Fruit fly (Drosophila melanogaster) whole organism, pupa: Measurements from ENCODE around the gene fwd.

Experiments used
- CG10348 ChIP-seq: fragments of 200-800 bp; sonication (Bioruptor generic); IDR thresholded peaks from 2 replicates; pipeline ENCODE4 v1.3.6; 2022; ENCODE audit warnings: missing biosample characterization, missing genetic modification characterization
- CG12605 ChIP-seq: fragments of 200-800 bp; sonication (Bioruptor generic); IDR thresholded peaks from 2 replicates; pipeline ENCODE4 v1.3.6; 2022; ENCODE audit warnings: missing biosample characterization, missing genetic modification characterization
- CG13204 ChIP-seq: fragments of 200-800 bp; sonication (Bioruptor generic); optimal IDR thresholded peaks from 2 replicates; lab custom pipeline; 2018; ENCODE audit warnings: missing biosample characterization, mild to moderate bottlenecking, missing genetic modification characterization, moderate library complexity
- CG14655 ChIP-seq: fragments of 200-800 bp; sonication (Bioruptor generic); optimal IDR thresholded peaks from 3 replicates; lab custom pipeline; 2017; ENCODE audit warnings: mild to moderate bottlenecking, missing biosample characterization, missing genetic modification reagents, missing genetic modification characterization
- CG15710 ChIP-seq: fragments of 200-800 bp; sonication (Bioruptor generic); optimal IDR thresholded peaks from 2 replicates; lab custom pipeline; 2018; ENCODE audit warnings: missing biosample characterization, mild to moderate bottlenecking, missing genetic modification characterization, moderate library complexity
- CG17806 ChIP-seq: fragments of 200-800 bp; sonication (Bioruptor generic); optimal IDR thresholded peaks from 2 replicates; lab custom pipeline; 2018; ENCODE audit warnings: missing biosample characterization, mild to moderate bottlenecking, missing genetic modification characterization, moderate library complexity
- CG32121 ChIP-seq: fragments of 200-800 bp; sonication (Bioruptor generic); IDR thresholded peaks from 2 replicates; pipeline ENCODE4 v1.3.6; 2022; ENCODE audit warnings: missing biosample characterization, missing genetic modification characterization
- CG34367 ChIP-seq: fragments of 200-800 bp; sonication (Bioruptor generic); optimal IDR thresholded peaks from 2 replicates; lab custom pipeline; 2018; ENCODE audit warnings: missing biosample characterization, mild to moderate bottlenecking, missing genetic modification characterization
- CG4496 ChIP-seq: fragments of 200-800 bp; sonication (Bioruptor generic); IDR thresholded peaks from 3 replicates; pipeline ENCODE4 v1.3.6; 2022; ENCODE audit warnings: missing biosample characterization, missing genetic modification characterization
- CG8159 ChIP-seq: fragments of 200-800 bp; sonication (Bioruptor generic); optimal IDR thresholded peaks from 3 replicates; lab custom pipeline; 2018; ENCODE audit warnings: missing biosample characterization, mild to moderate bottlenecking, missing genetic modification characterization, moderate library complexity
- CG8301 ChIP-seq: fragments of 200-800 bp; sonication (Bioruptor generic); optimal IDR thresholded peaks from 2 replicates; lab custom pipeline; 2018; ENCODE audit warnings: missing biosample characterization, mild to moderate bottlenecking, missing genetic modification characterization
- CG9948 ChIP-seq: fragments of 200-800 bp; sonication (Bioruptor generic); optimal IDR thresholded peaks from 2 replicates; lab custom pipeline; 2018; ENCODE audit warnings: missing biosample characterization, mild to moderate bottlenecking, missing genetic modification characterization, moderate library complexity
- D1 ChIP-seq: fragments of 200-800 bp; sonication (Bioruptor generic); optimal IDR thresholded peaks from 2 replicates; lab custom pipeline; 2018; ENCODE audit warnings: missing biosample characterization, mild to moderate bottlenecking, missing genetic modification characterization, moderate library complexity
- EcR ChIP-seq: fragments of 200-800 bp; sonication (Bioruptor generic); optimal IDR thresholded peaks from 3 replicates; lab custom pipeline; 2019; ENCODE audit warnings: missing biosample characterization, missing genetic modification characterization, mild to moderate bottlenecking, moderate library complexity, missing genetic modification reagents
- Ets98B ChIP-seq: fragments of 200-800 bp; sonication (Bioruptor generic); IDR thresholded peaks from 2 replicates; pipeline ENCODE4 v1.3.6; 2022; ENCODE audit warnings: missing biosample characterization, missing genetic modification characterization
- Pif1A ChIP-seq: fragments of 200-800 bp; sonication (Bioruptor generic); optimal IDR thresholded peaks from 3 replicates; lab custom pipeline; 2016; ENCODE audit warnings: missing biosample characterization, missing genetic modification characterization
- Pif1B ChIP-seq: fragments of 200-800 bp; sonication (Bioruptor generic); optimal IDR thresholded peaks from 3 replicates; lab custom pipeline; 2016; ENCODE audit warnings: missing biosample characterization, missing genetic modification characterization
- Snoo ChIP-seq: fragments of 200-800 bp; sonication (Bioruptor generic); optimal IDR thresholded peaks from 3 replicates; lab custom pipeline; 2017; ENCODE audit warnings: missing biosample characterization, mild to moderate bottlenecking, missing genetic modification characterization, inconsistent platforms
- fd96Ca ChIP-seq: fragments of 200-800 bp; sonication (Bioruptor generic); IDR thresholded peaks from 3 replicates; pipeline ENCODE4 v1.3.6; 2022; ENCODE audit warnings: missing biosample characterization, missing genetic modification characterization
- gl ChIP-seq: fragments of 200-800 bp; sonication (Bioruptor generic); optimal IDR thresholded peaks from 2 replicates; lab custom pipeline; 2018; ENCODE audit warnings: missing biosample characterization, mild to moderate bottlenecking, missing genetic modification characterization
- rn ChIP-seq: fragments of 200-800 bp; sonication (Bioruptor generic); IDR thresholded peaks from 2 replicates; pipeline ENCODE4 v1.3.6; 2022; ENCODE audit warnings: missing biosample characterization, missing genetic modification characterization

Gene fwd

DNA sequence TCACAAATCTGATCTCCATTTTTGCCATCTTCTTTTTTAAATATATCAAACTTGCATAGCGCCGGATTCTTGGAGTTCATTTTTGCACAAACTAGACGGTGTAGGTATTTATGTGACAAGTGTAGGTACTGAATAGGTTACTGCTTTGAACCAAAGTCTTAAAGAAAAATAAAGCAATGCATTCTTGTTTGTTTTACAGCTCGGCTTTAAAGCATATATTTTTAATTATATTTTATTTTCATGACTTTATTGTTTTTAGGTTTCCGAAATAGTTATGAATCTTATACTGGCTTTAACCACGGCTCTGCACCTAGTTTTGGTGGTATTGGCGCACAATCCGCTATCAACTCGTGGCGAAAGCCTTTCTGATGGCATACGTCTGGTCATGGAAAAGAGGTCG, 46.4 kb downstream of the fwd start, which contains the start of gene CG32845:
TSS of gene CG32845 (minus strand) at position 101 of the 400 bp plus-strand sequence.
- no peak for TF ChIP-seq CG13204 (GFP tag; lab: Kevin White, UChicago)
- TF ChIP-seq fd96Ca (GFP tag; lab: Robert Waterston, UW), result no peak
- TF ChIP-seq Pif1A (GFP tag; lab: Kevin White, UChicago), result no peak
- no peak for TF ChIP-seq CG17806
- no peak for TF ChIP-seq CG12605 (GFP tag; lab: Robert Waterston, UW)
- no peak for TF ChIP-seq CG9948 (tag; lab: Kevin White, UChicago)
- TF ChIP-seq gl (tag; lab: Kevin White, UChicago), result no peak
- TF ChIP-seq Ets98B (GFP tag; lab: Robert Waterston, UW), result no peak
- no peak for TF ChIP-seq CG14655
- TF ChIP-seq CG4496 (GFP tag; lab: Robert Waterston, UW), result no peak
- TF ChIP-seq CG34367 (tag; lab: Kevin White, UChicago), result no peak
- TF ChIP-seq CG32121, result no peak
- TF ChIP-seq CG10348, result no peak
- no peak for TF ChIP-seq Pif1B (GFP tag; lab: Kevin White, UChicago)
- TF ChIP-seq CG8159, result no peak
- TF ChIP-seq D1 (tag; lab: Kevin White, UChicago), result no peak
- TF ChIP-seq rn (GFP tag; lab: Robert Waterston, UW), result no peak
- TF ChIP-seq CG15710 (tag; lab: Kevin White, UChicago), result no peak
- TF ChIP-seq Snoo (tag; lab: Kevin White, UChicago), result no peak
- no peak for TF ChIP-seq CG8301
- TF ChIP-seq, all 21 proteins: peak for 0

DNA sequence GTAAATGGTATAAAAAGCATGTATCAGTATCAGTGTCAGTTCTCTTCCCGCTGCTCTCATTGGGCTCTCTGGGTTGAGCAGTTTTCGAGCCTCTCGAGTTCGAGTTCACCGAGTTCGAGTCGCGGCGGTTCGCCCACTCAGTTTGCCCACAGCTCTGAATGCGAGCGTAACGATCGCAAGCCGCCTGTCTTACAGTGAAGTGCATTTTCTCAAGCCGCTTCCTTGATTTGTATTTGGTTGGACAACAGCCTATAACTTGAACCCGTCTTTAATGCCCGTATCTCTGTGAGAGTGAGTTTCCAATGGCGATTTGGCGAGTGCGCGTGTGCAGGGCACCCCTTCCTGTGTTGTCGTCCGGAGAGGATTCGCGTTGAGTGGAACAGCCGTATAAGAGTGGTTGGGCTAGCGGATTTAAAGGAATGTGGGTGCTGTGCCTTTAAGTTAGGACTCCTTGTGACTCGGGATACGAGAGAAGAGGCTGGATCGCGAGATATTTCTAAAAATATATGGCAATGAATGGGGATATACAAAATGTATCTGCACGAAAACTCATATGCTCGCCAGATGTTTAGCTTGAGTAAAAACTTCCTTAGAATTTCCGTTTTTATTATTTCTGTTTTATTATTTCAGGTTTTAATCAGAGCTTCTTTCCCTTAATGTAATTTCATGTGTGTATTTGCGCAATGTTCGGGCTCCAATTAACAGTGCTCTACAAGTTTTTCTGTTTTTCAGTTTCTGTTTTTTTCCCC, 48.0 kb downstream of the fwd start:
- TF ChIP-seq EcR (GFP tag; lab: Kevin White, UChicago), result peak; percentile 89
- peak; percentile 47; the same call in 1 of the 2 replicates for TF ChIP-seq CG12605 (GFP tag; lab: Robert Waterston, UW)
- peak; percentile 50; the same call in 1 of the 2 replicates for TF ChIP-seq Ets98B (GFP tag; lab: Robert Waterston, UW)
- peak; percentile 22 for TF ChIP-seq CG13204 (GFP tag; lab: Kevin White, UChicago)
- no peak for TF ChIP-seq D1 (tag; lab: Kevin White, UChicago)
- no peak for TF ChIP-seq CG15710 (tag; lab: Kevin White, UChicago)
- TF ChIP-seq rn (GFP tag; lab: Robert Waterston, UW), result no peak
- TF ChIP-seq CG8159, result no peak
- no peak for TF ChIP-seq CG9948 (tag; lab: Kevin White, UChicago)
- no peak for TF ChIP-seq Pif1B (GFP tag; lab: Kevin White, UChicago)
- no peak; the same call in 2 of the 3 replicates for TF ChIP-seq fd96Ca (GFP tag; lab: Robert Waterston, UW)
- TF ChIP-seq CG32121, result no peak
- TF ChIP-seq CG4496 (GFP tag; lab: Robert Waterston, UW), result no peak

DNA sequence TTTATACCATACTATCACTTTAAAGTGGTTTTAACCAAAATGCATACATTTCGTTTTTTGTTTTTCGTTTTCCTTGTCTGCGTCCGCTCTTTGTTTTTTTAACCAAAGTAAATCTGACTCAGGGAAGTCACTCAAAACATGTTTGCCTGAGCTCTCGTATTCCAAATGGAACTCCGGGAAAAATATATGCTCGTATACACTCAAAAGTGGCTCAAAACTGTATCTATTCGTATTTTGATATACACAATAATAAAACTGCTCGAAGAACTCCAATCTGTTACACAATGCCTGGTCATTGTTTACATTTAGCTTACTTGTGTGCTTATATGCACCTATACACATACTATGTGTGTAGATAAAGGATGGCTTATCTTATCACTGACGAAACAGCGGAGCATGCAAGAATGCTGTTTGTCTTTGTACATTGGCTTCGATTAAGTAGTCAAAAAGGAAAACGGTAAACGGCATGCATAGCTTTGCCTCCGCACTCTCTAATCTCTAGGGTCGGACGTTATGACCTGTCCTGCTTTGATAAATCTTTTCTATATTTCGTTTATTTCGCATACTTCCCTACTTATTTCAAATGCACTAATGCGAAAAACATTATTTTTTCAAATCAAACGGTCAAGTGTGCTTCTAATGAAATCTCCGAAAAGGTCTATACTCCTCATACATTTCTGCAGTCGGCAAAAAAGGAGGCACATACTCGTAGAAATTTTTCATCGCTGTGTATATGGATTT, 48.8 kb downstream of the fwd start, which contains the start of gene miple2:
TSS of gene miple2 (plus strand) at position 441 of the 741 bp plus-strand sequence.
- TF ChIP-seq Ets98B (GFP tag; lab: Robert Waterston, UW), result no peak; the same call in 1 of the 2 replicates
- peak; percentile 59 for TF ChIP-seq D1 (tag; lab: Kevin White, UChicago)
- TF ChIP-seq CG14655, result peak; percentile 81
- TF ChIP-seq CG15710 (tag; lab: Kevin White, UChicago), result peak; percentile 49
- TF ChIP-seq Snoo (tag; lab: Kevin White, UChicago), result peak; percentile 39
- TF ChIP-seq CG12605 (GFP tag; lab: Robert Waterston, UW), result peak; percentile 65; the same call in 1 of the 2 replicates
- TF ChIP-seq CG10348, result no peak
- peak; percentile 79 for TF ChIP-seq CG9948 (tag; lab: Kevin White, UChicago)
- peak; percentile 67 for TF ChIP-seq CG34367 (tag; lab: Kevin White, UChicago)
- TF ChIP-seq CG8301, result peak; percentile 67
- peak; percentile 53 for TF ChIP-seq gl (tag; lab: Kevin White, UChicago)
- TF ChIP-seq rn (GFP tag; lab: Robert Waterston, UW), result no peak
- peak; percentile 49 for TF ChIP-seq Pif1B (GFP tag; lab: Kevin White, UChicago)
- peak; percentile 77 for TF ChIP-seq CG8159
- TF ChIP-seq fd96Ca (GFP tag; lab: Robert Waterston, UW), result peak; percentile 45; the same call in 1 of the 3 replicates
- no peak for TF ChIP-seq EcR (GFP tag; lab: Kevin White, UChicago)
- TF ChIP-seq CG4496 (GFP tag; lab: Robert Waterston, UW), result peak; percentile 46; the same call in 2 of the 3 replicates
- TF ChIP-seq CG17806, result peak; percentile 61
- TF ChIP-seq CG32121, result peak; percentile 23; the same call in 1 of the 2 replicates
- TF ChIP-seq CG13204 (GFP tag; lab: Kevin White, UChicago), result peak; percentile 21
- TF ChIP-seq Pif1A (GFP tag; lab: Kevin White, UChicago), result peak; percentile 66
- TF ChIP-seq, all 21 proteins: peak for 17

DNA sequence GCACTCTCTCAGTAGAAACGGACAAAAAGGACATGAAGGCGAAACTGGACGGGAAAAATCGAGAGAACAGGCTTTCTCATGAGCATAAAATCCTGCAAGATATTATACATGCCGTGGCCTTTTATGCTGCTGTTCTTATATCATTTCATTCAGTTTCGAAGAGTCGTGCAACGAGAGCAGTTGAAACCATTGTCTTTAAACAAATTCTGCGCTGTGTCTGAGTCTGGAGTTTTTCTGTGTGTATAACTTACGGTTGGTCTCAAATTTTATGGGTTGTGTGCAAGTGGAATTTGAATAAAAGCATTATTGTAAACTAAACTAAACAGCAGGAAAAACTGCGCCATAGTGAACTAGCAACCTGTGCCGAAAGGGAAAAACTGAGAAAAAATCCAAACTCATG, 52.1 kb downstream of the fwd start:
- TF ChIP-seq CG32121 (no peak), Pif1B (GFP tag; lab: Kevin White, UChicago) (no peak), CG17806 (no peak), CG8301 (no peak), CG15710 (tag; lab: Kevin White, UChicago) (no peak)

DNA sequence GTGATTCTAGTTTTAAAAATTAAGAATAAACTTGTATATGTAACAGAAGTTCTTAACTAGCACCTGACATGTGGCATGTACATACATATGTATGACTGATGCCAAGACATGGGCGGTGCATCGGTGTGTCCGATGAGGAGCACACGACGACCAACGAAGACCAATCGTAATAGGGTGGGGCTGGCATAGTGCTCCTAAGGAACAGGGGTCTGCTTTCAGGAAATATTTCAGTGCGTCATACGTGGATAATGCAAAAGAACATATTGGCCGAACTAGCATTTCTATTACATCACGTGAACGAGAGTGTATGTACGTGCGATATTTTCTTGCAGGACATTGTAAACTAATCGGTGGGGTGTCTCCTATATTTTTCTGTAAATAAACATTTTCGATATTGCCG, 52.6 kb downstream of the fwd start, which contains the start of gene miple1:
TSS of gene miple1 (plus strand) at position 217 of the 400 bp plus-strand sequence.
- TF ChIP-seq CG15710 (tag; lab: Kevin White, UChicago), result no peak
- no peak for TF ChIP-seq CG8301
- no peak for TF ChIP-seq CG14655
- no peak for TF ChIP-seq EcR (GFP tag; lab: Kevin White, UChicago)
- 0 out of 3 replicates have a peak, but pooled peaks have one; percentile 18 for TF ChIP-seq CG4496 (GFP tag; lab: Robert Waterston, UW)
- TF ChIP-seq CG10348, result no peak
- TF ChIP-seq Ets98B (GFP tag; lab: Robert Waterston, UW), result no peak
- TF ChIP-seq CG8159, result no peak
